Worm (Caenorhabditis elegans) whole organism, mixed stage, embryonic: ENCODE data around the gene lact-5.

ENCODE experiments used
- M03D4.4 ChIP-seq: sonication (generic microtip); optimal IDR thresholded peaks from 2 replicates; lab custom pipeline; 2017; ENCODE audit warnings: mild to moderate bottlenecking, missing genetic modification characterization, missing compliant biosample characterization
- bed-3 ChIP-seq: fragments of 200-800 bp; sonication (Bioruptor generic); optimal IDR thresholded peaks from 3 replicates; lab custom pipeline; 2018; ENCODE audit warnings: mild to moderate bottlenecking, missing genetic modification characterization, moderate library complexity, missing compliant biosample characterization
- blmp-1 ChIP-seq: fragments of 150-350 bp; optimal IDR thresholded peaks from 2 replicates; lab custom pipeline; 2014; ENCODE audit warnings: missing biosample characterization, missing genetic modification characterization
- ceh-39 ChIP-seq: fragments of 150-350 bp; optimal IDR thresholded peaks from 2 replicates; lab custom pipeline; 2014; ENCODE audit warnings: missing biosample characterization, missing genetic modification characterization
- ceh-43 ChIP-seq: fragments of 200-800 bp; sonication (Bioruptor generic); optimal IDR thresholded peaks from 2 replicates; lab custom pipeline; 2018; ENCODE audit warnings: mild to moderate bottlenecking, missing genetic modification characterization, moderate library complexity, missing compliant biosample characterization
- ceh-83 ChIP-seq: fragments of 200-800 bp; sonication (Bioruptor generic); optimal IDR thresholded peaks from 2 replicates; lab custom pipeline; 2018; ENCODE audit warnings: mild to moderate bottlenecking, missing genetic modification characterization, missing compliant biosample characterization
- cnd-1 ChIP-seq: fragments of 200-800 bp; sonication (Bioruptor generic); optimal IDR thresholded peaks from 2 replicates; lab custom pipeline; 2018; ENCODE audit warnings: mild to moderate bottlenecking, missing genetic modification characterization, missing compliant biosample characterization
- drap-1 ChIP-seq: fragments of 200-800 bp; sonication (Bioruptor generic); optimal IDR thresholded peaks from 3 replicates; lab custom pipeline; 2018; ENCODE audit warnings: mild to moderate bottlenecking, missing genetic modification characterization, missing compliant biosample characterization
- elt-3 ChIP-seq: fragments of 150-350 bp; optimal IDR thresholded peaks from 2 replicates; lab custom pipeline; 2014; ENCODE audit warnings: missing biosample characterization, missing genetic modification characterization
- flh-1 ChIP-seq: fragments of 200-800 bp; sonication (Bioruptor generic); optimal IDR thresholded peaks from 2 replicates; lab custom pipeline; 2018; ENCODE audit warnings: mild to moderate bottlenecking, missing genetic modification characterization, moderate library complexity, missing compliant biosample characterization
- ham-2 ChIP-seq: fragments of 200-800 bp; sonication (Bioruptor generic); optimal IDR thresholded peaks from 2 replicates; lab custom pipeline; 2018; ENCODE audit warnings: mild to moderate bottlenecking, missing genetic modification characterization, missing compliant biosample characterization
- hlh-1 ChIP-seq: fragments of 150-350 bp; optimal IDR thresholded peaks from 2 replicates; lab custom pipeline; 2014; ENCODE audit warnings: missing biosample characterization, missing genetic modification reagents, missing genetic modification characterization
- lin-13 ChIP-seq: fragments of 150-350 bp; optimal IDR thresholded peaks from 2 replicates; lab custom pipeline; 2014; ENCODE audit warnings: missing biosample characterization, missing genetic modification characterization
- mab-5 ChIP-seq: fragments of 150-350 bp; optimal IDR thresholded peaks from 2 replicates; lab custom pipeline; 2014; ENCODE audit warnings: missing biosample characterization, missing genetic modification characterization
- mep-1 ChIP-seq: fragments of 150-350 bp; optimal IDR thresholded peaks from 2 replicates; lab custom pipeline; 2017; ENCODE audit warnings: missing biosample characterization, missing genetic modification reagents, missing genetic modification characterization, inconsistent platforms
- mls-2 ChIP-seq: sonication (generic microtip); optimal IDR thresholded peaks from 2 replicates; lab custom pipeline; 2016; ENCODE audit warnings: mild to moderate bottlenecking, missing genetic modification characterization, moderate library complexity, missing compliant biosample characterization
- nhr-12 ChIP-seq: fragments of 150-350 bp; optimal IDR thresholded peaks from 2 replicates; lab custom pipeline; 2014; ENCODE audit warnings: missing biosample characterization, missing genetic modification characterization
- nhr-2 ChIP-seq: fragments of 150-350 bp; optimal IDR thresholded peaks from 2 replicates; lab custom pipeline; 2014; ENCODE audit warnings: missing biosample characterization, missing genetic modification characterization
- nhr-237 ChIP-seq: fragments of 150-350 bp; optimal IDR thresholded peaks from 2 replicates; lab custom pipeline; 2014; ENCODE audit warnings: missing biosample characterization, missing genetic modification characterization
- nhr-28 ChIP-seq: fragments of 150-350 bp; optimal IDR thresholded peaks from 2 replicates; lab custom pipeline; 2014; ENCODE audit warnings: missing biosample characterization, missing genetic modification characterization
- nhr-76 ChIP-seq: sonication (generic microtip); optimal IDR thresholded peaks from 2 replicates; lab custom pipeline; 2017; ENCODE audit warnings: missing biosample characterization, missing genetic modification characterization
- pha-4 ChIP-seq: fragments of 150-350 bp; optimal IDR thresholded peaks from 2 replicates; lab custom pipeline; 2018; ENCODE audit warnings: missing biosample characterization, missing genetic modification reagents, missing genetic modification characterization
- snpc-4 ChIP-seq: fragments of 150-350 bp; optimal IDR thresholded peaks from 2 replicates; lab custom pipeline; 2014; ENCODE audit warnings: missing biosample characterization, missing genetic modification characterization
- sptf-1 ChIP-seq: sonication (generic microtip); optimal IDR thresholded peaks from 2 replicates; lab custom pipeline; 2017; ENCODE audit warnings: mild to moderate bottlenecking, missing genetic modification characterization, moderate library complexity, missing compliant biosample characterization
- tbx-8 ChIP-seq: fragments of 200-800 bp; sonication (Bioruptor generic); optimal IDR thresholded peaks from 2 replicates; lab custom pipeline; 2018; ENCODE audit warnings: mild to moderate bottlenecking, missing genetic modification characterization, moderate library complexity, missing compliant biosample characterization
- unc-120 ChIP-seq: sonication (generic microtip); optimal IDR thresholded peaks from 2 replicates; lab custom pipeline; 2017; ENCODE audit warnings: missing genetic modification characterization, missing compliant biosample characterization; ENCODE audit not compliant: poor library complexity, severe bottlenecking
- unc-62 ChIP-seq: fragments of 150-350 bp; optimal IDR thresholded peaks from 2 replicates; lab custom pipeline; 2014; ENCODE audit warnings: missing biosample characterization, missing genetic modification reagents, missing genetic modification characterization
- zip-8 ChIP-seq: fragments of 150-350 bp; optimal IDR thresholded peaks from 2 replicates; lab custom pipeline; 2014; ENCODE audit warnings: missing biosample characterization, missing genetic modification characterization
- ztf-11 ChIP-seq: fragments of 150-350 bp; optimal IDR thresholded peaks from 2 replicates; lab custom pipeline; 2014; ENCODE audit warnings: missing biosample characterization, missing genetic modification characterization

Gene lact-5

DNA sequence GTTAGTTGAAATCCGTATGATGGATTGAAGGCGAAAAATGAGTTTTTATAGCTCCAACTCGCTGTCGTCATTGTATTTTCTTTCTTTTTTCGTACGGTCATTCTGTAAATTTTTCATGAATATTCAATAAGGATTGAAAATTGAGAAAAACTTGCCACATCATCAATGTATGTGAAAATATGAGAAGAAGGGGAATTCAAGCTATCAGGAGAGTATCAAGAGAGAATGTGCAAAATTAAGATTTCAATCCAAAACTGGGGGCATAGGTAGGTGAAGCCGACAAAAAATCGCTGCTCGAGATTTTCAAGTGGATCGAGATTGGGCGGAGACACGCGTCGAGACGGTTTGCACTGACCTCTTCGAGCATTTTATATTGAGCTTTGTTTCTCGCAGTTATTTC, 37.1 kb downstream of the lact-5 start, which contains the start of gene nep-12:
TSS of gene nep-12 (minus strand) at position 101 of the 400 bp plus-strand sequence.
- TF ChIP-seq pha-4 (tag; lab: Kevin White, UChicago), result no peak
- TF ChIP-seq nhr-12 (tag; lab: Kevin White, UChicago), result no peak
- TF ChIP-seq flh-1 (GFP tag; lab: Kevin White, UChicago), result no peak
- TF ChIP-seq nhr-2, result no peak
- TF ChIP-seq unc-62, result no peak
- TF ChIP-seq ztf-11, result no peak
- no peak for TF ChIP-seq drap-1 (GFP tag; lab: Kevin White, UChicago)
- TF ChIP-seq ceh-43 (GFP tag; lab: Kevin White, UChicago), result no peak
- no peak for TF ChIP-seq ham-2 (GFP tag; lab: Kevin White, UChicago)
- TF ChIP-seq, all 35 proteins: peak for 0

DNA sequence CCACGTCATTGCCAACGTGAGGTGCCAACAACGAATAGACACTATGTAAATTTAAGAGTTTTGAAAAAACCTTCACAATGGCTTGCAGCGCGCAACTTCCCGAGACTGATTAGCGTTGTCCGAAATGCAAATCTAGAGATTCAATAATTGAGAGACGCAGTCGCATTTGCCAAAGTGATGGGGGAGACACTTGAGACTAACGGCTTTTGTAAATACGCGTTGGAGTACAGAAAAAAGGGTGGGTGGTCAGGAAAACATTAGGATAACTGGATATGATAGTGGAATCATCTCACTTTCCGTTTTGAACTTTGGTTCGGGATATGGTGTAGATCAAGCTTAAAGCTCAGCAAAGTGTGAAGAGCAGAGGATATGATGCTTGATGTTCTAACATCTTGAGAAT, 41.8 kb downstream of the lact-5 start:
- TF ChIP-seq hlh-1 (tag; lab: Kevin White, UChicago) (no peak), pha-4 (tag; lab: Kevin White, UChicago) (peak; percentile 84)

DNA sequence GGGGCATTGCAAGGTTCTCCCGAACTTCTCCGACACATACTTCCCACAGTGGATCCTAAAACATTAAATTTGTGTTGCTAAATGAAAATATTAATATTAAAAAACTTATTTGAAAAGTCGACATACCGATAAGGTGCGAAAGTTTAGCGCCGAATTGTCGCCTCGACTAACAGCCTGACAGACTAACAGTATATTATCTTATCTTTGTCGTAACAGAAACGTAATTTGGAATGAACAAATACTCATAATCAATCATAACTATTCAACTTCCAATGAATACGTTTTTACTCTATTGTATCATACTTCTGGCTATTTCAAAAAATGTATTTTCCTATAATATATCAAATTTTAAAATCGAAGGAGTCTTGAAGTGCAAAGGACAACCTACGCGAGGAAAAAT, 44.6 kb downstream of the lact-5 start, which contains the start of gene F26G1.11:
TSS of gene F26G1.11 (plus strand) at position 205 of the 400 bp plus-strand sequence.
- TF ChIP-seq ceh-43 (GFP tag; lab: Kevin White, UChicago) (no peak), elt-3 (tag; lab: Kevin White, UChicago) (no peak), nhr-12 (tag; lab: Kevin White, UChicago) (no peak), snpc-4 (tag; lab: Kevin White, UChicago) (no peak), bed-3 (GFP tag; lab: Kevin White, UChicago) (no peak), unc-120 (tag; lab: Kevin White, UChicago) (no peak), drap-1 (GFP tag; lab: Kevin White, UChicago) (no peak), sptf-1 (tag; lab: Kevin White, UChicago) (no peak), cnd-1 (tag; lab: Kevin White, UChicago) (no peak), ztf-11 (no peak), nhr-76 (tag; lab: Kevin White, UChicago) (no peak), nhr-2 (no peak), ceh-39 (tag; lab: Kevin White, UChicago) (no peak), pha-4 (tag; lab: Kevin White, UChicago) (no peak)

DNA sequence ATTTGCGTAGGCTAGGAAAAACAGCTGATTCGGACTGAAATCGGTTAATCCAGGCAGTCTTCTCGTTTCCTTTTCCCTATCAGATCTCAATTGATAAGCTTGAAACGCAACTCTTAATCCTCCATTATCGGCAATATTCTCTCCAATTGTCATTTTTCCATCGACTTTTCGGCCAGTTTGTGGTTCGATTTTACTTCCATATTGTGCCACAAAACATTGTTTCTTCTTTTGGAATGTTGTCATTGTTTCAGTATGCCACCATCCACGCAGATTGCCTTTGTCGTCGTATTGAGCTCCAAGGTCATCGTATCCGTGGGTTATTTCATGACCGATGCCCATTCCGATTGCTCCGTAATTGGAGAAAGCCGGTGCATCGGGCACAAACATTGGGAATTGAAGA, 45.7 kb downstream of the lact-5 start:
- no peak for TF ChIP-seq nhr-28 (tag; lab: Kevin White, UChicago)
- TF ChIP-seq unc-120 (tag; lab: Kevin White, UChicago), result no peak
- TF ChIP-seq nhr-2, result no peak
- TF ChIP-seq ceh-83 (GFP tag; lab: Kevin White, UChicago), result no peak
- TF ChIP-seq drap-1 (GFP tag; lab: Kevin White, UChicago), result no peak
- no peak for TF ChIP-seq blmp-1 (tag; lab: Kevin White, UChicago)
- no peak for TF ChIP-seq hlh-1 (tag; lab: Kevin White, UChicago)
- TF ChIP-seq mab-5 (tag; lab: Kevin White, UChicago), result no peak
- TF ChIP-seq mls-2 (tag; lab: Kevin White, UChicago), result no peak
- TF ChIP-seq nhr-76 (tag; lab: Kevin White, UChicago), result no peak
- TF ChIP-seq unc-62, result no peak
- no peak for TF ChIP-seq mep-1 (tag; lab: Kevin White, UChicago)
- no peak for TF ChIP-seq flh-1 (GFP tag; lab: Kevin White, UChicago)

DNA sequence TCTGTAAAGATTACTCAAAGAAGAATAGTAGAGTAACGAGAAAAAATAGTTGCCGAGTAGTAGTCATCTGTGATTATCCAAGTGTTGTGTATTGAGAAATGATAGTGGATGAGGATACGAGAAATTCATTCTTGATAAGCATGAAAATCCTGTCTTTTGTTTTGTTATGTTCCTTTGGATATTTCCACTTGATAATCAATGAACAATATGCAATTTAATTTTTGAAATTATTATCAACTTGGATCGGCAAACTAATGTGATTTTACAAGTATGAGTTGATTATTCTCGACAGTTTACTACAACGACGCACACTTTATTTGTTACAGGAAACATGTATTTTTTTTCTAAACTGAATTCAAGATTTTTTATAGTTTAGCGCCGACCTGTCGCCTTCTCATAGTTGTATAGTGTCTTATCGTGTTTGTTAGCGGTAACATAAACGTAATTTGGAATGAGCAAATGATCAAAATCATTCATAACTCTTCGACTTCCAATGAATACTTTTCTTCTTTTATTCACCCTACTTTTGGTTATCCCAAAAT, 47.6 kb downstream of the lact-5 start, which contains the start of the genes F26G1.9 and F26G1.10:
TSS of gene F26G1.9 (minus strand) at position 101 of the 542 bp plus-strand sequence.
TSS of gene F26G1.10 (plus strand) at position 492 of the 542 bp plus-strand sequence.
- TF ChIP-seq M03D4.4 (tag; lab: Kevin White, UChicago), result no peak
- TF ChIP-seq nhr-237 (tag; lab: Kevin White, UChicago), result no peak

DNA sequence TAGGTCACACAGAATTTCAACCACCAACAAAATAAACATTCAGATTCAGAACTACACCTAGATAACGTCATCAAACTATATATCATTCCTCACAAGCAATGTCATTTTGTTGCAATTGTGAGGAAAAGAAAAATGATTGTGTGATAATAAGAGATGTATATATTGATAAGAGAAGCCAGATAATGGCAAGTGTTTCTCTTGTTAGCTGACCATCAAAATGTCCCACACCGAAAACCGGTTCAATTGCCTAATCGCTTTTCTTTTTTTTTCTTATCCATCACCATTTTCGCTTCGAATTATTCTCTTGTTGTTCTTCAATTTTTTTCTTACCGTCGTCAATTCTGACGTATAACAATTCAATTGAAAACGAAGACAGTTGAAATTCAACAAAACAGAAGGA, 49.1 kb downstream of the lact-5 start:
- TF ChIP-seq flh-1 (GFP tag; lab: Kevin White, UChicago), result no peak

DNA sequence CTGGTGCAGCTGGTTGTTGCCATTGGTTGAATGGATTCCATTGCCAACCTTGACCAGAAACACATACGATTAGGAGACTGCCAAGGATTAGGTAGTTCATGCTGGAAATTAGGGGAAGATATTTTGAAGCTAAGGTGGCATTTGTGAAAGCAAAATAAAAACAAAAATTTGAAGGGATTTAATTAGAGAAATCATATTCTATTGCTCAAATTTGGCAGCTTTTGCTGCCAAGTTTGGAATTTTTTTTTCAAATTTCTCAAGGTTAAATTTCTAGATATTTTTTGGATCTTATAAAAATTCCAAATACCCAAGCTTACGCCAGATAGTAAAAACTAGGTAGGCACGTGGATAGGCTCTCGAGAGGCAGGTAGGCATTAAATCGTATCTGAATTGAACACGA, 50.3 kb downstream of the lact-5 start, which contains the start of gene F26G1.5:
TSS of gene F26G1.5 (minus strand) at position 101 of the 400 bp plus-strand sequence.
- no peak for TF ChIP-seq ham-2 (GFP tag; lab: Kevin White, UChicago)
- no peak for TF ChIP-seq tbx-8
- TF ChIP-seq ztf-11, result no peak
- TF ChIP-seq mab-5 (tag; lab: Kevin White, UChicago), result no peak
- TF ChIP-seq zip-8 (tag; lab: Kevin White, UChicago), result no peak
- no peak for TF ChIP-seq drap-1 (GFP tag; lab: Kevin White, UChicago)
- TF ChIP-seq lin-13, result no peak
- no peak for TF ChIP-seq unc-120 (tag; lab: Kevin White, UChicago)
- TF ChIP-seq nhr-12 (tag; lab: Kevin White, UChicago), result no peak
- TF ChIP-seq mep-1 (tag; lab: Kevin White, UChicago), result no peak
- TF ChIP-seq blmp-1 (tag; lab: Kevin White, UChicago), result no peak
- no peak for TF ChIP-seq flh-1 (GFP tag; lab: Kevin White, UChicago)
- TF ChIP-seq pha-4 (tag; lab: Kevin White, UChicago), result no peak
- no peak for TF ChIP-seq ceh-39 (tag; lab: Kevin White, UChicago)
